Worm (Caenorhabditis elegans): ENCODE measurements around the gene ckb-3.

Gene ckb-3

ce11 chrIII:4343070-4343469 is 27.6 kb upstream of the ckb-3 start, which contains the start of the genes B0285.3 and lcmt-1 (continued):
- TF ChIP-seq fos-1 (tag; optimal IDR thresholded peaks at IDR 0.05) (no peak), sox-4 (tag; optimal IDR thresholded peaks at IDR 0.05) (peak; percentile 58), nhr-11 (tag; optimal IDR thresholded peaks at IDR 0.05) (no peak), C16A3.4 (tag; optimal IDR thresholded peaks at IDR 0.05) (no peak), pag-3 (tag; optimal IDR thresholded peaks at IDR 0.05; ENCODE audit: borderline replicate concordance, insufficient read depth) (no peak), zag-1 (tag; optimal IDR thresholded peaks at IDR 0.05) (no peak), unc-98 (GFP tag; IDR thresholded peaks at IDR 0.05) (no peak), C34B4.2 (tag; optimal IDR thresholded peaks at IDR 0.05) (no peak), lin-15B (tag; optimal IDR thresholded peaks at IDR 0.05) (peak; percentile 3), nhr-76 (tag; optimal IDR thresholded peaks at IDR 0.05) (no peak), snu-23 (GFP tag; optimal IDR thresholded peaks at IDR 0.05) (peak; percentile 68), ceh-88 (GFP tag; IDR thresholded peaks at IDR 0.05) (no peak), rnt-1 (tag; optimal IDR thresholded peaks at IDR 0.05) (peak; percentile 94), ceh-8 (GFP tag; optimal IDR thresholded peaks at IDR 0.05) (no peak), ceh-90 (tag; optimal IDR thresholded peaks at IDR 0.05) (peak; percentile 84), F16B12.6 (tag; optimal IDR thresholded peaks at IDR 0.05) (peak; percentile 24), vab-15 (tag; optimal IDR thresholded peaks at IDR 0.05) (no peak), egl-13 (tag; optimal IDR thresholded peaks at IDR 0.05) (peak; percentile 41), irx-1 (tag; optimal IDR thresholded peaks at IDR 0.05) (peak; percentile 79), unc-30 (tag; optimal IDR thresholded peaks at IDR 0.05) (no peak), isw-1 (GFP tag; IDR thresholded peaks at IDR 0.05) (peak; percentile 5; the same call in 1 of the 2 replicates), fkh-4 (tag; optimal IDR thresholded peaks at IDR 0.05; ENCODE audit: borderline replicate concordance) (peak; percentile 75), mef-2 (tag; optimal IDR thresholded peaks at IDR 0.05) (no peak), C04F5.9 (tag; optimal IDR thresholded peaks at IDR 0.05) (peak; percentile 51), nhr-28 (tag; optimal IDR thresholded peaks at IDR 0.05) (no peak), mep-1 (tag; optimal IDR thresholded peaks at IDR 0.05) (peak; percentile 70), ztf-11 (tag; optimal IDR thresholded peaks at IDR 0.05) (peak in 1 of 2 experiments; percentile 84), pqm-1 (tag; optimal IDR thresholded peaks at IDR 0.05) (no peak), hlh-17 (GFP tag; optimal IDR thresholded peaks at IDR 0.05; ENCODE audit: borderline replicate concordance) (no peak), aly-2 (tag; optimal IDR thresholded peaks at IDR 0.05) (no peak), sptf-1 (tag; optimal IDR thresholded peaks at IDR 0.05) (no peak), fkh-8 (tag; optimal IDR thresholded peaks at IDR 0.05) (peak; percentile 38)

DNA sequence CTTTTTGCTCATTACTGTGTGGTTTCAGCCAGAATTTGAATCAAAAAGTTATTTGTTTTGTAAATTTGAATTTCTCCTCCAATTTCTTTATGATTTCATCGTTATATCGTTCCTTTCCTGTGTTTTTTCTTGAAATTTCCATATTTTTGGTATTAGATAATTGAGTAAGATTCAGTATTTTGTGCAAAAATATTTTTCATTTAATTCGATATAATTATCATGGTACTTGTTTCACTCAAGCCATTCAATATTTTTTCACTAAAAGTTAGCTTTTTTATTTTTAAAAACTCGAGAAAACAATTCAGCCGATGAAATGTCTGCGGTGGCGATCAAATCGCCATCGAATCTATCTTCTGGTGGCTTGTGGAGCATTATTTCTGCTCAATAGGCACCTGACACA is 25.7 kb upstream of the ckb-3 start, which contains the start of gene hse-5:
Gene hse-5, plus strand, starts transcription at position 301 of the 400 bp plus-strand sequence.
- TF ChIP-seq ets-5 (GFP tag; IDR thresholded peaks at IDR 0.05) (no peak), nhr-71 (tag; optimal IDR thresholded peaks at IDR 0.05) (no peak), nhr-28 (tag; optimal IDR thresholded peaks at IDR 0.05) (no peak), aha-1 (tag; optimal IDR thresholded peaks at IDR 0.05) (no peak), unc-98 (GFP tag; IDR thresholded peaks at IDR 0.05) (no peak), vab-15 (tag; optimal IDR thresholded peaks at IDR 0.05) (no peak), hpl-2 (GFP tag; optimal IDR thresholded peaks at IDR 0.05) (no peak), pqm-1 (tag; optimal IDR thresholded peaks at IDR 0.05) (no peak), nhr-19 (GFP tag; conservative IDR thresholded peaks at IDR 0.05) (no peak), C34B4.2 (tag; optimal IDR thresholded peaks at IDR 0.05) (no peak), unc-86 (tag; optimal IDR thresholded peaks at IDR 0.05) (no peak), ces-1 (GFP tag; optimal IDR thresholded peaks at IDR 0.05) (no peak), hlh-17 (GFP tag; optimal IDR thresholded peaks at IDR 0.05; ENCODE audit: borderline replicate concordance) (no peak), unc-130 (tag; optimal IDR thresholded peaks at IDR 0.05) (no peak)

ce11 chrIII:4349799-4350198 is 20.9 kb upstream of the ckb-3 start, which contains the start of gene B0285.6:
TSS of gene B0285.6 (plus strand) at chrIII:4350099.
- TF ChIP-seq efl-3 (GFP tag; optimal IDR thresholded peaks at IDR 0.05) (no peak), dpl-1 (GFP tag; optimal IDR thresholded peaks at IDR 0.05) (no peak), tbx-2 (tag; optimal IDR thresholded peaks at IDR 0.05) (no peak), irx-1 (tag; optimal IDR thresholded peaks at IDR 0.05) (no peak), zag-1 (tag; optimal IDR thresholded peaks at IDR 0.05) (no peak), elt-2 (tag; optimal IDR thresholded peaks at IDR 0.05) (no peak), nhr-237 (tag; optimal IDR thresholded peaks at IDR 0.05) (no peak), elt-3 (tag; optimal IDR thresholded peaks at IDR 0.05) (no peak), lin-13 (GFP tag; optimal IDR thresholded peaks at IDR 0.05) (no peak), ets-5 (GFP tag; IDR thresholded peaks at IDR 0.05) (no peak), hpl-2 (GFP tag; optimal IDR thresholded peaks at IDR 0.05) (no peak), ztf-4 (tag; optimal IDR thresholded peaks at IDR 0.05) (no peak)

Measured in whole organism, L1 larva.